Worm (Caenorhabditis elegans): ENCODE data around the gene idpp-4.

DNA sequence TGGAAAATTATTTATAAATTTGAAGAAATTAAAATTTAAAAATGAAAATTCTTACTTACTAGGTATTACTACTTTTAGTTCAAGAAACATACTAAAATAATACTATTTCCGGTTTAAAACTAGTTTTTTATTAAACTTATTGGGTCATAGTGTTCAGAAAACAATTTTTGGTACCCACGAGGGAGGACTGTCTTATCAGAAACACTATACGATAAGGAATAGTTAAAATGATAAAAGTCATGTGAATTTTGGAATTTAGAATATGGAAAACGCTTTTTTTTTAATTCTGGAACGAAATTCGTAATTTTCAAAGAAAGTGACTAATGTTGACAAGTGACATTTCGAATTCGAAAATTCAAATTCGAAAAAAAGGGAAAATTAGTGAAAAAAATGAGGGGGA, 39.6 kb upstream of the idpp-4 start:
- TF ChIP-seq skn-1 (tag; optimal IDR thresholded peaks at IDR 0.05) (no peak), egl-27 (tag; optimal IDR thresholded peaks at IDR 0.05) (no peak), mab-5 (tag; optimal IDR thresholded peaks at IDR 0.05) (no peak)
